Worm (Caenorhabditis elegans): Measurements from ENCODE around the gene F09B9.5.

DNA sequence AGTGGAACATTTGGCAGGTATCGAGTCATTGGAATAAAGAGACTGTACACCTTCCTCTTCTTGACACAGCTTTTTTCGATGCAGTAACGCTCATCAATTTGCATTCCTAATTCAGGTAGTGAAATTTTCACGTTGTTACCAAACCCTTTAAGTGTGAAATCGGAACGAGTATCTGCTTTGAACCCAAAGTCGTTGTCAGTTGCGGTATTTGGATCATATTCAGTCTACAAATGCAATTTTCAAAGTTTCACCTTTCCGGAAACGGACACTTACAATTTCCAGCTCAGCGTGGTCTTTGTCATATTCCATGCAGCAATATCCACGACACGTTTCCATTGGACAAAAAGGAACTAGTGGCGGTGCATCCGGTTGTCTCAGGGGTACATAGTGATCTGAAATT is 28.0 kb downstream of the F09B9.5 start:
- TF ChIP-seq hlh-30 (tag; optimal IDR thresholded peaks at IDR 0.05; ENCODE audit: insufficient read depth) (no peak), ceh-6 (GFP tag; optimal IDR thresholded peaks at IDR 0.05) (no peak), dve-1 (tag; optimal IDR thresholded peaks at IDR 0.05) (no peak), odd-2 (tag; optimal IDR thresholded peaks at IDR 0.05) (no peak), elt-2 (tag; optimal IDR thresholded peaks at IDR 0.05) (no peak), pha-4 (tag; optimal IDR thresholded peaks at IDR 0.05) (no peak), ceh-45 (GFP tag; IDR thresholded peaks at IDR 0.05) (no peak), nhr-232 (tag; optimal IDR thresholded peaks at IDR 0.05) (no peak), fax-1 (tag; optimal IDR thresholded peaks at IDR 0.05) (no peak), ref-2 (tag; optimal IDR thresholded peaks at IDR 0.05) (no peak), C38D4.7 (GFP tag; optimal IDR thresholded peaks at IDR 0.05) (no peak)
